Fruit fly (Drosophila melanogaster): Measurements from ENCODE around the gene Rbp1.

Gene Rbp1

dm6 chr3R:10775246-10775645 lies 8.9 kb upstream of the Rbp1 start (continued):
- TF ChIP-seq Bteb2 (GFP tag; optimal IDR thresholded peaks at IDR 0.05) (no peak), prd (optimal IDR thresholded peaks at IDR 0.05) (no peak), prd (GFP tag; IDR thresholded peaks at IDR 0.05) (0 out of 3 replicates have a peak, but pooled peaks have one; percentile 35), CG4820 (GFP tag; optimal IDR thresholded peaks at IDR 0.05) (no peak), Mad (GFP tag; optimal IDR thresholded peaks at IDR 0.05) (no peak), CG6175 (GFP tag; IDR thresholded peaks at IDR 0.05) (no peak), ATbp (GFP tag; optimal IDR thresholded peaks at IDR 0.05) (no peak), caup (GFP tag; optimal IDR thresholded peaks at IDR 0.05; ENCODE audit: severe bottlenecking) (no peak), cas (GFP tag; IDR thresholded peaks at IDR 0.05) (no peak), CG12391 (tag; optimal IDR thresholded peaks at IDR 0.05) (no peak), gsb (GFP tag; IDR thresholded peaks at IDR 0.05) (no peak), vnd (GFP tag; IDR thresholded peaks at IDR 0.05; ENCODE audit: partially characterized antibody) (no peak), CG10959 (GFP tag; IDR thresholded peaks at IDR 0.05) (no peak), CG17186 (GFP tag; optimal IDR thresholded peaks at IDR 0.05) (no peak), sima (GFP tag; optimal IDR thresholded peaks at IDR 0.05) (no peak), CG2875 (GFP tag; optimal IDR thresholded peaks at IDR 0.05) (peak; percentile 7), Sry-β (GFP tag; optimal IDR thresholded peaks at IDR 0.05) (no peak), CG8388 (GFP tag; optimal IDR thresholded peaks at IDR 0.05) (no peak), CG1024 (GFP tag; IDR thresholded peaks at IDR 0.05) (no peak), shn (GFP tag; optimal IDR thresholded peaks at IDR 0.05) (no peak), CG4282 (GFP tag; optimal IDR thresholded peaks at IDR 0.05) (no peak), bab2 (GFP tag; optimal IDR thresholded peaks at IDR 0.05) (no peak), otp (GFP tag; IDR thresholded peaks at IDR 0.05) (no peak), CG7963 (GFP tag; IDR thresholded peaks at IDR 0.05; ENCODE audit: partially characterized antibody) (no peak), CG6689 (GFP tag; IDR thresholded peaks at IDR 0.05) (peak; percentile 42), Ptx1 (GFP tag; IDR thresholded peaks at IDR 0.05) (no peak), ab (GFP tag; optimal IDR thresholded peaks at IDR 0.05) (no peak), lmd (GFP tag; IDR thresholded peaks at IDR 0.05) (peak; percentile 27; the same call in 1 of the 2 replicates), HLH3B (GFP tag; IDR thresholded peaks at IDR 0.05) (0 out of 2 replicates have a peak, but pooled peaks have one; percentile 20), CG2712 (tag; optimal IDR thresholded peaks at IDR 0.05) (no peak), CG1832 (GFP tag; optimal IDR thresholded peaks at IDR 0.05) (no peak), fd3F (GFP tag; optimal IDR thresholded peaks at IDR 0.05) (no peak), p53 (GFP tag; optimal IDR thresholded peaks at IDR 0.05) (no peak), nerfin-1 (tag; optimal IDR thresholded peaks at IDR 0.05) (no peak), unpg (GFP tag; optimal IDR thresholded peaks at IDR 0.05) (no peak), Vsx1 (GFP tag; optimal IDR thresholded peaks at IDR 0.05) (no peak), mam (GFP tag; optimal IDR thresholded peaks at IDR 0.05) (no peak), crol (GFP tag; IDR thresholded peaks at IDR 0.05) (no peak), CG7745 (tag; optimal IDR thresholded peaks at IDR 0.05) (no peak), CG18764 (GFP tag; optimal IDR thresholded peaks at IDR 0.05) (no peak), grn (GFP tag; optimal IDR thresholded peaks at IDR 0.05) (no peak), CG7271 (tag; optimal IDR thresholded peaks at IDR 0.05) (no peak), lola (GFP tag; optimal IDR thresholded peaks at IDR 0.05) (no peak), CG10274 (GFP tag; optimal IDR thresholded peaks at IDR 0.05) (no peak), so (GFP tag; IDR thresholded peaks at IDR 0.05) (no peak), CG33557 (GFP tag; optimal IDR thresholded peaks at IDR 0.05) (no peak), Sry-δ (GFP tag; optimal IDR thresholded peaks at IDR 0.05) (no peak), sens (GFP tag) (peak; percentile 57), sug (tag; optimal IDR thresholded peaks at IDR 0.05) (no peak), CG9609 (GFP tag; optimal IDR thresholded peaks at IDR 0.05) (no peak), B-H2 (GFP tag; optimal IDR thresholded peaks at IDR 0.05) (no peak), CG12071 (GFP tag; optimal IDR thresholded peaks at IDR 0.05) (no peak)
